Worm (Caenorhabditis elegans) whole organism, L2 larva: Measurements from ENCODE around the gene nhr-35.

ENCODE experiments used
- C34F6.9 ChIP-seq: fragments of 150-350 bp; optimal IDR thresholded peaks from 2 replicates; lab custom pipeline; 2014; ENCODE audit warnings: missing biosample characterization, missing genetic modification characterization
- alr-1 ChIP-seq: fragments of 150-350 bp; optimal IDR thresholded peaks from 2 replicates; lab custom pipeline; 2014; ENCODE audit warnings: missing biosample characterization, missing genetic modification characterization
- aly-2 ChIP-seq: fragments of 150-350 bp; optimal IDR thresholded peaks from 2 replicates; lab custom pipeline; 2014; ENCODE audit warnings: missing biosample characterization, missing genetic modification characterization
- blmp-1 ChIP-seq: sonication (generic microtip); optimal IDR thresholded peaks from 2 replicates; lab custom pipeline; 2017; ENCODE audit warnings: missing genetic modification characterization, mild to moderate bottlenecking, missing compliant biosample characterization, antibody characterized with exemption, moderate library complexity; ENCODE audit not compliant: insufficient read depth
- ceh-16 ChIP-seq: fragments of 150-350 bp; optimal IDR thresholded peaks from 2 replicates; lab custom pipeline; 2014; ENCODE audit warnings: missing biosample characterization, missing genetic modification characterization
- crh-2 ChIP-seq: sonication (generic microtip); optimal IDR thresholded peaks from 2 replicates; lab custom pipeline; 2017; ENCODE audit warnings: missing biosample characterization, missing genetic modification characterization
- egl-27 ChIP-seq: sonication (generic microtip); optimal IDR thresholded peaks from 3 replicates; lab custom pipeline; 2017; ENCODE audit warnings: missing biosample characterization, missing genetic modification reagents, missing genetic modification characterization
- elt-1 ChIP-seq: fragments of 150-350 bp; optimal IDR thresholded peaks from 2 replicates; lab custom pipeline; 2014; ENCODE audit warnings: missing biosample characterization, missing genetic modification characterization
- fos-1 ChIP-seq: fragments of 150-350 bp; optimal IDR thresholded peaks from 2 replicates; lab custom pipeline; 2014; ENCODE audit warnings: missing biosample characterization, missing genetic modification characterization
- lin-39 ChIP-seq: fragments of 150-350 bp; optimal IDR thresholded peaks from 2 replicates; lab custom pipeline; 2014; ENCODE audit warnings: missing biosample characterization, missing genetic modification reagents, missing genetic modification characterization
- lsy-2 ChIP-seq, 2 experiments: fragments of 150-350 bp in 1 of 2; sonication (generic microtip) in 1 of 2; optimal IDR thresholded peaks; 2 replicates each; lab custom pipeline; 2014 to 2017; ENCODE audit warnings: missing biosample characterization in 2 of 2, missing genetic modification characterization in 2 of 2
- mbf-1 ChIP-seq: sonication (generic microtip); optimal IDR thresholded peaks from 2 replicates; lab custom pipeline; 2017; ENCODE audit warnings: missing biosample characterization, missing genetic modification characterization
- mdl-1 ChIP-seq, 2 experiments: fragments of 150-350 bp in 1 of 2; sonication (generic microtip) in 1 of 2; optimal IDR thresholded peaks; 2 replicates each; lab custom pipeline; 2017; ENCODE audit warnings: missing biosample characterization in 2 of 2, missing genetic modification characterization in 2 of 2
- nhr-10 ChIP-seq: sonication (generic microtip); optimal IDR thresholded peaks from 2 replicates; lab custom pipeline; 2017; ENCODE audit warnings: missing biosample characterization, missing genetic modification characterization
- nhr-11 ChIP-seq: fragments of 150-350 bp; optimal IDR thresholded peaks from 2 replicates; lab custom pipeline; 2014; ENCODE audit warnings: missing biosample characterization, missing genetic modification characterization
- nhr-12 ChIP-seq: fragments of 150-350 bp; optimal IDR thresholded peaks from 2 replicates; lab custom pipeline; 2014; ENCODE audit warnings: missing biosample characterization, missing genetic modification characterization
- nhr-129 ChIP-seq: fragments of 150-350 bp; optimal IDR thresholded peaks from 2 replicates; lab custom pipeline; 2014; ENCODE audit warnings: missing biosample characterization, missing genetic modification characterization
- nhr-21 ChIP-seq: fragments of 150-350 bp; optimal IDR thresholded peaks from 2 replicates; lab custom pipeline; 2014; ENCODE audit warnings: missing biosample characterization, missing genetic modification characterization
- nhr-23 ChIP-seq: fragments of 150-350 bp; optimal IDR thresholded peaks from 2 replicates; lab custom pipeline; 2014; ENCODE audit warnings: missing biosample characterization, missing genetic modification reagents, missing genetic modification characterization
- nhr-237 ChIP-seq: fragments of 150-350 bp; optimal IDR thresholded peaks from 2 replicates; lab custom pipeline; 2014; ENCODE audit warnings: missing biosample characterization, missing genetic modification characterization
- nhr-25 ChIP-seq: fragments of 150-350 bp; sonication (generic microtip); optimal IDR thresholded peaks from 3 replicates; lab custom pipeline; 2014; ENCODE audit warnings: missing biosample characterization, missing genetic modification characterization
- nhr-6 ChIP-seq: fragments of 150-350 bp; optimal IDR thresholded peaks from 2 replicates; lab custom pipeline; 2014; ENCODE audit warnings: missing biosample characterization, missing genetic modification characterization
- peb-1 ChIP-seq: fragments of 150-350 bp; optimal IDR thresholded peaks from 2 replicates; lab custom pipeline; 2014; ENCODE audit warnings: missing biosample characterization, missing genetic modification characterization
- sem-4 ChIP-seq: fragments of 150-350 bp; optimal IDR thresholded peaks from 2 replicates; lab custom pipeline; 2014; ENCODE audit warnings: missing biosample characterization, missing genetic modification reagents, missing genetic modification characterization
- skn-1 ChIP-seq: sonication (generic microtip); optimal IDR thresholded peaks from 2 replicates; lab custom pipeline; 2017; ENCODE audit warnings: missing biosample characterization, missing genetic modification characterization
- sma-3 ChIP-seq: sonication (generic microtip); optimal IDR thresholded peaks from 2 replicates; lab custom pipeline; 2016; ENCODE audit warnings: missing genetic modification reagents, missing genetic modification characterization, missing compliant biosample characterization
- sma-9 ChIP-seq, 2 experiments: fragments of 150-350 bp in 1 of 2; sonication (generic microtip) in 1 of 2; optimal IDR thresholded peaks; 2 replicates each; lab custom pipeline; 2014 to 2016; ENCODE audit warnings: missing genetic modification characterization in 2 of 2, mild to moderate bottlenecking in 1 of 2, missing biosample characterization in 1 of 2, missing compliant biosample characterization in 1 of 2, missing genetic modification reagents in 1 of 2, moderate library complexity in 1 of 2
- snpc-4 ChIP-seq: fragments of 150-350 bp; optimal IDR thresholded peaks from 2 replicates; lab custom pipeline; 2014; ENCODE audit warnings: missing biosample characterization, missing genetic modification characterization
- unc-55 ChIP-seq: fragments of 150-350 bp; sonication (generic microtip); optimal IDR thresholded peaks from 3 replicates; lab custom pipeline; 2014; ENCODE audit warnings: missing biosample characterization, missing genetic modification reagents, missing genetic modification characterization
- zag-1 ChIP-seq: fragments of 150-350 bp; optimal IDR thresholded peaks from 2 replicates; lab custom pipeline; 2014; ENCODE audit warnings: missing biosample characterization, missing genetic modification characterization
- ztf-1 ChIP-seq: fragments of 200-800 bp; sonication (Bioruptor generic); conservative IDR thresholded peaks from 2 replicates; pipeline ENCODE4 v1.3.6; 2022; ENCODE audit warnings: missing genetic modification characterization, missing compliant biosample characterization
- ztf-4 ChIP-seq: fragments of 150-350 bp; optimal IDR thresholded peaks from 2 replicates; lab custom pipeline; 2014; ENCODE audit warnings: missing biosample characterization, missing genetic modification characterization

Gene nhr-35

DNA sequence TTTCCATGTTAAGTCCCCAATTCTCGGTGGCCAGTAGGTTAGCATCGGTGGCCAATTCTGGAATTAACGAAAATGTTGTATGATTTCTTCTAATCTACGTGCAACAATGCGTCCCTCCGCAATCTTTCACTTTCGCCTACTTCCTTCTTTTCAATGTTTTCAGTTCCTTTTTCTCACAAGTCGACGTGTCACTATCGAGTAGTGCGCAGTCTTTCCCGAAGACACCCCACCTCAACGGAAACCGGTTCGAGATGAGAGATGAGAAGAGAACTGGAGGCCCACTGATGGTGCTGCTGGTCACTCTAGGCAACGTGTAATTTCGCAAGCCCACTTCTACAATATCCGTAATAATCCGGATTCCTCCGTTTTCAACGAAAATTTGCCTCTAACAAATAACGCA is 12.5 kb upstream of the nhr-35 start:
- TF ChIP-seq nhr-129 (no peak), blmp-1 (tag; lab: Kevin White, UChicago) (peak; percentile 73), lin-39 (tag; lab: Kevin White, UChicago) (no peak), nhr-21 (tag; lab: Kevin White, UChicago) (peak; percentile 74), crh-2 (tag; lab: Kevin White, UChicago) (peak; percentile 25), nhr-11 (tag; lab: Kevin White, UChicago) (no peak), alr-1 (tag; lab: Kevin White, UChicago) (no peak), sma-3 (GFP tag; lab: Kevin White, UChicago) (peak; percentile 38), ztf-4 (tag; lab: Kevin White, UChicago) (no peak), zag-1 (tag; lab: Kevin White, UChicago) (no peak), peb-1 (no peak), nhr-25 (tag; lab: Kevin White, UChicago) (peak; percentile 63)

ce11 chrX:4521166-4521565 is 11.3 kb upstream of the nhr-35 start:
- TF ChIP-seq C34F6.9 (tag; lab: Kevin White, UChicago) (no peak), nhr-6 (tag; lab: Kevin White, UChicago) (no peak), unc-55 (GFP tag; lab: Kevin White, UChicago) (peak; percentile 27), mbf-1 (tag; lab: Kevin White, UChicago) (no peak)

DNA sequence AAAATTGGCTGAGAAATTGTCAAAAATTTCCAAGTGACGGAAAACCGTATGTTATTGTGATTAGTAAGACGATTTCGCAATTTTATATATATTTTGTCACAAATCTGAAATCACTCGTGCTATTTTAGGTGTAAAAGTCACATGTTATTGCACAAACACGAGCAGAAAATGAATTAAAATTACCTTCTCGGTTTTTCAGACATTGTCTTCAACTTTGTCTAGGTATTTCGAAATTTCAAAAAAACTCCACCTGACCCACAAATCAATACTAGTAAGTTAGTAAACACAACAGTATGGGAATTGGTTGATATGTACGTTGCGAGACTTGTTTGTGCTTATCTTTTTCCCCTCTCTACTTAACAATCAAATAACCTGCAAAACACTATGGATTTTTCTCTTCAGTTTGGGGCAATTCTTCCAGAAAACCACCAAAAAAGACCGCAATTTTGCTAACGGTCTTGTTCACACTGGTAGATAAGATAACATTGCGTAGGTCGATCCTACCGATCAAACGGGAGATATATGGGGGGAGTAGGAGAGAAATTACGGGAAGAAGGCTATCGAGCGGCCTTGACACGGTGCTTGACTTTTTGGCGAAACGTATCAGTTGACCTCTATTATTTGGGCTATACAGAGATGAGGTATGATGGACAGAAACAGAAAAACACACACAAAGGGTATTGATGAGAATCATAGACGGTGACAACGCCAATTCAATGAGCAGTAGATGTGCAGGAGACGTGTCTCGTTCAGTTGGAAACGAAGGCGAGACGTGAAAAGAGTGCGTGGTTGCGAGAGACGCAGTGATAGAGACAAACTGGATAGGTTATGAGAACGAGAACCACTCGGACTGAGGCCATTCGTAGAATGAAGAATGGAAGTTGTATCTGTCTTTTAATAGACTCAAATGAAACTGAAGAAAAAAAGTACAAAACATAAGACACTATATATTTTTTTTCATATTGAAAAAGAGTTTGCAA is 10.4 kb upstream of the nhr-35 start, which contains the start of gene C07A12.7:
Gene C07A12.7 (minus strand): TSS at position 308 of the 980 bp plus-strand sequence.
- TF ChIP-seq peb-1 (no peak), nhr-237 (tag; lab: Kevin White, UChicago) (no peak), nhr-12 (tag; lab: Kevin White, UChicago) (no peak), snpc-4 (tag; lab: Kevin White, UChicago) (no peak), nhr-11 (tag; lab: Kevin White, UChicago) (no peak), mdl-1 (tag; optimal IDR thresholded peaks at IDR 0.05; lab: Kevin White, UChicago) (no peak), crh-2 (tag; lab: Kevin White, UChicago) (no peak), alr-1 (tag; lab: Kevin White, UChicago) (no peak), nhr-23 (tag; lab: Kevin White, UChicago) (peak; percentile 76), egl-27 (tag; lab: Kevin White, UChicago) (no peak), unc-55 (GFP tag; lab: Kevin White, UChicago) (peak; percentile 40), nhr-25 (tag; lab: Kevin White, UChicago) (peak; percentile 27), ztf-1 (no peak), nhr-129 (peak; percentile 49), lsy-2 (tag; optimal IDR thresholded peaks at IDR 0.05; lab: Kevin White, UChicago) (peak in 1 of 2 experiments; percentile 9), C34F6.9 (tag; lab: Kevin White, UChicago) (peak; percentile 10), nhr-21 (tag; lab: Kevin White, UChicago) (peak; percentile 48), ztf-4 (tag; lab: Kevin White, UChicago) (no peak), elt-1 (tag; lab: Kevin White, UChicago) (peak; percentile 52), sma-9 (GFP tag; optimal IDR thresholded peaks at IDR 0.05; lab: Kevin White, UChicago) (peak; percentile 28), sma-9 (tag; optimal IDR thresholded peaks at IDR 0.05; lab: Kevin White, UChicago) (no peak), sma-3 (GFP tag; lab: Kevin White, UChicago) (peak; percentile 19), ceh-16 (tag; lab: Kevin White, UChicago) (peak; percentile 28), skn-1 (tag; lab: Kevin White, UChicago) (no peak)

ce11 chrX:4523315-4523714 is 9.2 kb upstream of the nhr-35 start:
- no peak for TF ChIP-seq alr-1 (tag; lab: Kevin White, UChicago)
- no peak for TF ChIP-seq nhr-10 (tag; lab: Kevin White, UChicago)
- TF ChIP-seq lin-39 (tag; lab: Kevin White, UChicago): no peak
- no peak for TF ChIP-seq ceh-16 (tag; lab: Kevin White, UChicago)
- no peak for TF ChIP-seq nhr-129
- TF ChIP-seq snpc-4 (tag; lab: Kevin White, UChicago): no peak
- TF ChIP-seq nhr-11 (tag; lab: Kevin White, UChicago): no peak
- TF ChIP-seq sem-4: no peak
- no peak for TF ChIP-seq nhr-6 (tag; lab: Kevin White, UChicago)
- TF ChIP-seq peb-1: no peak
- TF ChIP-seq fos-1 (tag; lab: Kevin White, UChicago): no peak
- no peak for TF ChIP-seq mbf-1 (tag; lab: Kevin White, UChicago)
- TF ChIP-seq aly-2 (tag; lab: Kevin White, UChicago): no peak
